Fruit fly (Drosophila melanogaster): ENCODE data around the gene Ugt36A1.
A peak's percentile ranks its signal among the peaks of the same experiment; 100 is the strongest.

Gene Ugt36A1

dm6 chr2L:3598485-3598884, 20.4 kb upstream of the Ugt36A1 start (continued):
- TF ChIP-seq CG10959 (GFP tag; IDR thresholded peaks at IDR 0.05), result peak; percentile 55
- no peak for TF ChIP-seq Adf1 (GFP tag; IDR thresholded peaks at IDR 0.05)
- TF ChIP-seq CG30403 (GFP tag; optimal IDR thresholded peaks at IDR 0.05), result peak; percentile 30
- no peak for TF ChIP-seq CG12299 (tag; optimal IDR thresholded peaks at IDR 0.05)
- TF ChIP-seq CG10147 (GFP tag; optimal IDR thresholded peaks at IDR 0.05), result no peak
- TF ChIP-seq sens (GFP tag), result peak; percentile 91
- no peak for TF ChIP-seq CG6854 (GFP tag; optimal IDR thresholded peaks at IDR 0.05)
- TF ChIP-seq Mad (GFP tag; optimal IDR thresholded peaks at IDR 0.05), result peak; percentile 18
- TF ChIP-seq CG18476 (GFP tag; optimal IDR thresholded peaks at IDR 0.05), result no peak
- TF ChIP-seq CG4854 (GFP tag; optimal IDR thresholded peaks at IDR 0.05), result no peak
- TF ChIP-seq Sin3A (optimal IDR thresholded peaks at IDR 0.05), result no peak
- TF ChIP-seq CG31224 (GFP tag; IDR thresholded peaks at IDR 0.05), result no peak
- 0 out of 2 replicates have a peak, but pooled peaks have one; percentile 11 for TF ChIP-seq CG4404 (GFP tag; IDR thresholded peaks at IDR 0.05)
- TF ChIP-seq org-1 (GFP tag; optimal IDR thresholded peaks at IDR 0.05), result peak; percentile 19
- TF ChIP-seq kah (GFP tag; optimal IDR thresholded peaks at IDR 0.05), result no peak
- peak; percentile 38; the same call in 1 of the 2 replicates for TF ChIP-seq ro (GFP tag; IDR thresholded peaks at IDR 0.05)
- peak; percentile 32; the same call in 1 of the 3 replicates for TF ChIP-seq gce (GFP tag; IDR thresholded peaks at IDR 0.05)
- TF ChIP-seq CG6272 (GFP tag; IDR thresholded peaks at IDR 0.05), result no peak
- peak; percentile 31; the same call in 1 of the 3 replicates for TF ChIP-seq CG2889 (GFP tag; IDR thresholded peaks at IDR 0.05)
- TF ChIP-seq pfk (GFP tag; optimal IDR thresholded peaks at IDR 0.05), result no peak
- TF ChIP-seq crp (GFP tag; optimal IDR thresholded peaks at IDR 0.05), result no peak
- 0 out of 2 replicates have a peak, but pooled peaks have one; percentile 27 for TF ChIP-seq CG14667 (GFP tag; IDR thresholded peaks at IDR 0.05)
- TF ChIP-seq pan (optimal IDR thresholded peaks at IDR 0.05), result no peak
- TF ChIP-seq pan (GFP tag; optimal IDR thresholded peaks at IDR 0.05 in 1 of 2, IDR thresholded peaks at IDR 0.05 in 1 of 2), result peak in 1 of 2 experiments; percentile 54
- peak; percentile 10 for TF ChIP-seq CG12071 (GFP tag; optimal IDR thresholded peaks at IDR 0.05)
- TF ChIP-seq inv (GFP tag; IDR thresholded peaks at IDR 0.05; ENCODE audit: partially characterized antibody), result no peak
- no peak for TF ChIP-seq kni (GFP tag; optimal IDR thresholded peaks at IDR 0.05)
- no peak for TF ChIP-seq schlank (tag; optimal IDR thresholded peaks at IDR 0.05)
- TF ChIP-seq twi (tag; optimal IDR thresholded peaks at IDR 0.05), result no peak
- TF ChIP-seq wdn (GFP tag; IDR thresholded peaks at IDR 0.05), result no peak
- 0 out of 2 replicates have a peak, but pooled peaks have one; percentile 31 for TF ChIP-seq CG32767 (GFP tag; IDR thresholded peaks at IDR 0.05)
- no peak for TF ChIP-seq CG17568 (GFP tag; optimal IDR thresholded peaks at IDR 0.05)
- TF ChIP-seq sr (GFP tag; IDR thresholded peaks at IDR 0.05), result peak; percentile 58; the same call in 1 of the 3 replicates
- TF ChIP-seq CG1603 (tag; optimal IDR thresholded peaks at IDR 0.05), result peak; percentile 80
- no peak for TF ChIP-seq Usf (GFP tag; optimal IDR thresholded peaks at IDR 0.05)
- no peak for TF ChIP-seq Hey (tag; optimal IDR thresholded peaks at IDR 0.05)
- peak; percentile 32 for TF ChIP-seq CG10267 (tag; optimal IDR thresholded peaks at IDR 0.05)
- 0 out of 3 replicates have a peak, but pooled peaks have one; percentile 43 for TF ChIP-seq CG17361 (GFP tag; IDR thresholded peaks at IDR 0.05)
- TF ChIP-seq Dp (GFP tag; optimal IDR thresholded peaks at IDR 0.05), result no peak
- no peak for TF ChIP-seq Dip2 (GFP tag; IDR thresholded peaks at IDR 0.05)
- TF ChIP-seq NFAT (GFP tag; IDR thresholded peaks at IDR 0.05), result no peak
- peak; percentile 12 for TF ChIP-seq zf30C (GFP tag; optimal IDR thresholded peaks at IDR 0.05)
- TF ChIP-seq dati (GFP tag; IDR thresholded peaks at IDR 0.05), result 0 out of 2 replicates have a peak, but pooled peaks have one; percentile 26
- peak; percentile 44 for TF ChIP-seq CG16815 (GFP tag; optimal IDR thresholded peaks at IDR 0.05)
- no peak for TF ChIP-seq tup (GFP tag; optimal IDR thresholded peaks at IDR 0.05)
- peak; percentile 46 for TF ChIP-seq CG7839 (tag; optimal IDR thresholded peaks at IDR 0.05)
- no peak for TF ChIP-seq mirr (GFP tag; optimal IDR thresholded peaks at IDR 0.05)
- TF ChIP-seq NC2α (GFP tag; optimal IDR thresholded peaks at IDR 0.05), result no peak
- TF ChIP-seq da (GFP tag; optimal IDR thresholded peaks at IDR 0.05), result no peak
- TF ChIP-seq Xrp1 (GFP tag; IDR thresholded peaks at IDR 0.05), result peak; percentile 69
- no peak for TF ChIP-seq CG11695 (GFP tag; IDR thresholded peaks at IDR 0.05)
- no peak for TF ChIP-seq nerfin-1 (tag; optimal IDR thresholded peaks at IDR 0.05)
